Fruit fly (Drosophila melanogaster) whole organism: ENCODE data around the gene CG3434.

Experiments used
- CG8478 ChIP-seq: fragments of >200 bp; optimal IDR thresholded peaks from 2 replicates; lab custom pipeline; 2018; ENCODE audit warnings: inconsistent platforms
- Dll ChIP-seq: fragments of >200 bp; optimal IDR thresholded peaks from 2 replicates; lab custom pipeline; 2017
- EcR ChIP-seq, 2 experiments: fragments of >200 bp; optimal IDR thresholded peaks; 2 replicates each; lab custom pipeline; 2017; ENCODE audit warnings: missing biosample characterization in 2 of 2, missing genetic modification characterization in 2 of 2, missing genetic modification reagents in 2 of 2
- pan ChIP-seq: fragments of >200 bp; optimal IDR thresholded peaks from 2 replicates; lab custom pipeline; 2017
- psq ChIP-seq: fragments of >200 bp; optimal IDR thresholded peaks from 2 replicates; lab custom pipeline; 2017
- usp ChIP-seq: fragments of >200 bp; optimal IDR thresholded peaks from 2 replicates; lab custom pipeline; 2017; ENCODE audit warnings: missing biosample characterization, missing genetic modification characterization, mixed read lengths

Gene CG3434

dm6 chr3L:9422135-9422534 is 38.5 kb downstream of the CG3434 start:
- TF ChIP-seq pan (no peak), psq (lab: Kevin White, UChicago) (no peak), Dll (lab: Kevin White, UChicago) (no peak), CG8478 (no peak), usp (GFP tag; lab: Kevin White, UChicago) (no peak), EcR (GFP tag; optimal IDR thresholded peaks at IDR 0.05; lab: Kevin White, UChicago) (no peak)

dm6 chr3L:9421621-9422020 is 39.0 kb downstream of the CG3434 start:
- TF ChIP-seq CG8478: no peak
- no peak for TF ChIP-seq Dll (lab: Kevin White, UChicago)
- TF ChIP-seq EcR (GFP tag; optimal IDR thresholded peaks at IDR 0.05; lab: Kevin White, UChicago): no peak
- no peak for TF ChIP-seq pan
- TF ChIP-seq psq (lab: Kevin White, UChicago): no peak
- TF ChIP-seq usp (GFP tag; lab: Kevin White, UChicago): no peak

dm6 chr3L:9420819-9421130 is 39.8 kb downstream of the CG3434 start:
- TF ChIP-seq EcR (GFP tag; optimal IDR thresholded peaks at IDR 0.05; lab: Kevin White, UChicago) (no peak), Dll (lab: Kevin White, UChicago) (no peak), usp (GFP tag; lab: Kevin White, UChicago) (no peak), pan (no peak), CG8478 (no peak), psq (lab: Kevin White, UChicago) (no peak)

dm6 chr3L:9420054-9420818 is 40.4 kb downstream of the CG3434 start:
- TF ChIP-seq EcR (GFP tag; optimal IDR thresholded peaks at IDR 0.05; lab: Kevin White, UChicago) (no peak), psq (lab: Kevin White, UChicago) (no peak), CG8478 (no peak), usp (GFP tag; lab: Kevin White, UChicago) (no peak), pan (no peak), Dll (lab: Kevin White, UChicago) (no peak)

dm6 chr3L:9419328-9419727 is 41.3 kb downstream of the CG3434 start:
- TF ChIP-seq usp (GFP tag; lab: Kevin White, UChicago): no peak
- no peak for TF ChIP-seq EcR (GFP tag; optimal IDR thresholded peaks at IDR 0.05; lab: Kevin White, UChicago)
- no peak for TF ChIP-seq pan
- TF ChIP-seq CG8478: no peak
- no peak for TF ChIP-seq Dll (lab: Kevin White, UChicago)
- TF ChIP-seq psq (lab: Kevin White, UChicago): no peak

dm6 chr3L:9417288-9417687 is 43.3 kb downstream of the CG3434 start, which contains the start of gene CG3982:
Gene CG3982, minus strand, starts transcription at chr3L:9417388.
- TF ChIP-seq pan (no peak), EcR (GFP tag; optimal IDR thresholded peaks at IDR 0.05; lab: Kevin White, UChicago) (no peak), Dll (lab: Kevin White, UChicago) (no peak), CG8478 (no peak), usp (GFP tag; lab: Kevin White, UChicago) (no peak), psq (lab: Kevin White, UChicago) (no peak)

dm6 chr3L:9410754-9411423 is 49.7 kb downstream of the CG3434 start, which contains the start of the genes CG4022 and Cpsf5:
Gene CG4022, minus strand, starts transcription at chr3L:9410832.
Gene Cpsf5, plus strand, starts transcription at chr3L:9411038.
- TF ChIP-seq Dll (lab: Kevin White, UChicago): no peak
- TF ChIP-seq CG8478: no peak
- TF ChIP-seq usp (GFP tag; lab: Kevin White, UChicago): no peak
- TF ChIP-seq psq (lab: Kevin White, UChicago): no peak
- TF ChIP-seq pan: no peak
- TF ChIP-seq EcR (GFP tag; optimal IDR thresholded peaks at IDR 0.05; lab: Kevin White, UChicago): no peak

- TF ChIP-seq psq (lab: Kevin White, UChicago) (no peak), EcR (GFP tag; optimal IDR thresholded peaks at IDR 0.05; lab: Kevin White, UChicago) (no peak), CG8478 (no peak), usp (GFP tag; lab: Kevin White, UChicago) (no peak), pan (no peak), Dll (lab: Kevin White, UChicago) (no peak)
Observed at dm6 chr3L:9410030-9410589, 50.5 kb downstream of the CG3434 start.
